Fruit fly (Drosophila melanogaster) S2 (cell line): ENCODE measurements around the gene Miro.

Experiments
- CG8478 ChIP-seq: fragments of >200 bp; optimal IDR thresholded peaks from 2 replicates; lab custom pipeline; 2018
- CTCF ChIP-seq, 2 experiments: fragments of >200 bp; optimal IDR thresholded peaks; 2 replicates each; lab custom pipeline; 2018

dm6 chr3R:24008887-24009286 lies 29.8 kb downstream of the Miro start:
- TF ChIP-seq CTCF (optimal IDR thresholded peaks at IDR 0.05; lab: Kevin White, UChicago) (no peak), CG8478 (lab: Kevin White, UChicago) (no peak)
